Worm (Caenorhabditis elegans) whole organism, young adult: ENCODE measurements around the gene lin-15A.
"Not testable (repeated sequence)": the region's sequence is repeated elsewhere in the genome, so short reads cannot be mapped to it uniquely, and the experiment has no call there.

Experiments
- B0261.1 ChIP-seq: sonication (generic microtip); optimal IDR thresholded peaks from 2 replicates; lab custom pipeline; 2016; ENCODE audit warnings: mild to moderate bottlenecking, missing genetic modification characterization, moderate library complexity, missing compliant biosample characterization
- C06A6.2 ChIP-seq: fragments of 200-800 bp; sonication (Bioruptor generic); conservative IDR thresholded peaks from 2 replicates; pipeline ENCODE4 v1.3.6; 2022; ENCODE audit warnings: missing genetic modification characterization, missing compliant biosample characterization
- C17E4.6 ChIP-seq: fragments of 200-800 bp; sonication (Bioruptor generic); IDR thresholded peaks from 2 replicates; pipeline ENCODE4 v1.3.6; 2022; ENCODE audit warnings: missing genetic modification reagents, missing genetic modification characterization, missing compliant biosample characterization
- D2030.7 ChIP-seq: fragments of 200-800 bp; sonication (Bioruptor generic); IDR thresholded peaks from 2 replicates; pipeline ENCODE4 v1.3.6; 2022; ENCODE audit warnings: missing genetic modification reagents, missing genetic modification characterization, missing compliant biosample characterization
- F33H1.4 ChIP-seq: fragments of 200-800 bp; sonication (Bioruptor generic); IDR thresholded peaks from 2 replicates; pipeline ENCODE4 v1.3.6; 2022; ENCODE audit warnings: missing genetic modification reagents, missing genetic modification characterization, missing compliant biosample characterization
- F52B5.7 ChIP-seq: sonication (generic microtip); optimal IDR thresholded peaks from 2 replicates; lab custom pipeline; 2016; ENCODE audit warnings: mild to moderate bottlenecking, missing genetic modification characterization, missing compliant biosample characterization
- F57C9.4 ChIP-seq: sonication (generic microtip); optimal IDR thresholded peaks from 2 replicates; lab custom pipeline; 2017; ENCODE audit warnings: mild to moderate bottlenecking, missing genetic modification characterization, missing compliant biosample characterization
- K11D2.4 ChIP-seq: fragments of 200-800 bp; sonication (Bioruptor generic); IDR thresholded peaks from 2 replicates; pipeline ENCODE4 v1.3.6; 2022; ENCODE audit warnings: missing genetic modification reagents, missing genetic modification characterization, missing compliant biosample characterization
- K12H6.12 ChIP-seq: fragments of 200-800 bp; sonication (Bioruptor generic); optimal IDR thresholded peaks from 2 replicates; lab custom pipeline; 2018; ENCODE audit warnings: mild to moderate bottlenecking, missing genetic modification characterization, missing compliant biosample characterization
- T26A5.8 ChIP-seq: sonication (generic microtip); optimal IDR thresholded peaks from 2 replicates; lab custom pipeline; 2016; ENCODE audit warnings: missing genetic modification characterization, missing compliant biosample characterization
- Y67H2A.10 ChIP-seq: fragments of 200-800 bp; sonication (Bioruptor generic); conservative IDR thresholded peaks from 2 replicates; pipeline ENCODE4 v1.3.6; 2022; ENCODE audit warnings: missing genetic modification reagents, missing genetic modification characterization, missing compliant biosample characterization
- ZK185.1 ChIP-seq: sonication (generic microtip); optimal IDR thresholded peaks from 2 replicates; lab custom pipeline; 2016; ENCODE audit warnings: mild to moderate bottlenecking, missing genetic modification characterization, missing compliant biosample characterization; ENCODE audit not compliant: poor library complexity, severe bottlenecking
- aptf-3 ChIP-seq: fragments of 200-800 bp; sonication (Bioruptor generic); IDR thresholded peaks from 2 replicates; pipeline ENCODE4 v1.3.6; 2022; ENCODE audit warnings: missing genetic modification characterization, missing compliant biosample characterization
- attf-5 ChIP-seq: fragments of 200-800 bp; sonication (Bioruptor generic); optimal IDR thresholded peaks from 2 replicates; lab custom pipeline; 2018; ENCODE audit warnings: mild to moderate bottlenecking, missing genetic modification characterization, missing compliant biosample characterization
- attf-6 ChIP-seq: fragments of 200-800 bp; sonication (Bioruptor generic); IDR thresholded peaks from 2 replicates; pipeline ENCODE4 v1.3.6; 2022; ENCODE audit warnings: missing genetic modification reagents, missing genetic modification characterization, missing compliant biosample characterization
- bed-1 ChIP-seq: fragments of 200-800 bp; sonication (Bioruptor generic); IDR thresholded peaks from 2 replicates; pipeline ENCODE4 v1.3.6; 2022; ENCODE audit warnings: missing genetic modification reagents, missing genetic modification characterization, missing compliant biosample characterization
- bed-2 ChIP-seq: fragments of 200-800 bp; sonication (Bioruptor generic); IDR thresholded peaks from 2 replicates; pipeline ENCODE4 v1.3.6; 2022; ENCODE audit warnings: missing genetic modification reagents, missing genetic modification characterization, missing compliant biosample characterization
- ccch-3 ChIP-seq: fragments of 200-800 bp; sonication (Bioruptor generic); optimal IDR thresholded peaks from 2 replicates; lab custom pipeline; 2018; ENCODE audit warnings: mild to moderate bottlenecking, missing genetic modification characterization, missing compliant biosample characterization
- cebp-1 ChIP-seq, 2 experiments: fragments of 200-800 bp in 1 of 2; sonication (Bioruptor generic) in 1 of 2; sonication (generic microtip) in 1 of 2; IDR thresholded peaks in 1 of 2; optimal IDR thresholded peaks in 1 of 2; 2 replicates each; pipeline versions ENCODE4 v1.3.6 to Lab custom; 2017 to 2022; ENCODE audit warnings: missing compliant biosample characterization in 2 of 2, missing genetic modification characterization in 2 of 2, mild to moderate bottlenecking in 1 of 2, missing genetic modification reagents in 1 of 2, moderate library complexity in 1 of 2
- die-1 ChIP-seq: sonication (generic microtip); optimal IDR thresholded peaks from 2 replicates; lab custom pipeline; 2016; ENCODE audit warnings: missing genotype, mild to moderate bottlenecking, missing genetic modification characterization, missing compliant biosample characterization
- dox-1 ChIP-seq: fragments of 200-800 bp; sonication (Bioruptor generic); IDR thresholded peaks from 2 replicates; pipeline ENCODE4 v1.3.6; 2022; ENCODE audit warnings: missing genetic modification reagents, missing genetic modification characterization, missing compliant biosample characterization
- egrh-3 ChIP-seq: fragments of 200-800 bp; sonication (Bioruptor generic); IDR thresholded peaks from 2 replicates; pipeline ENCODE4 v1.3.6; 2022; ENCODE audit warnings: missing genetic modification reagents, missing genetic modification characterization, missing compliant biosample characterization
- ekl-4 ChIP-seq: fragments of 200-800 bp; sonication (Bioruptor generic); IDR thresholded peaks from 2 replicates; pipeline ENCODE4 v1.3.6; 2022; ENCODE audit warnings: missing genetic modification reagents, missing genetic modification characterization, missing compliant biosample characterization
- gei-17 ChIP-seq: fragments of 200-800 bp; sonication (Bioruptor generic); optimal IDR thresholded peaks from 2 replicates; lab custom pipeline; 2018; ENCODE audit warnings: mild to moderate bottlenecking, missing genetic modification characterization, missing compliant biosample characterization
- him-1 ChIP-seq: sonication (generic microtip); optimal IDR thresholded peaks from 2 replicates; lab custom pipeline; 2016; ENCODE audit warnings: missing genotype, missing genetic modification reagents, missing genetic modification characterization, missing compliant biosample characterization
- let-607 ChIP-seq, 2 experiments: fragments of 200-800 bp in 1 of 2; sonication (Bioruptor generic) in 1 of 2; sonication (generic microtip) in 1 of 2; optimal IDR thresholded peaks; 2 replicates each; lab custom pipeline; 2016 to 2018; ENCODE audit warnings: mild to moderate bottlenecking in 2 of 2, missing compliant biosample characterization in 2 of 2, missing genetic modification characterization in 2 of 2, moderate library complexity in 2 of 2, missing genotype in 1 of 2
- lin-26 ChIP-seq: fragments of 200-800 bp; sonication (Bioruptor generic); IDR thresholded peaks from 2 replicates; pipeline ENCODE4 v1.3.6; 2022; ENCODE audit warnings: missing genetic modification reagents, missing genetic modification characterization, missing compliant biosample characterization
- lin-40 ChIP-seq: sonication (generic microtip); optimal IDR thresholded peaks from 2 replicates; lab custom pipeline; 2016; ENCODE audit warnings: missing genetic modification characterization, mild to moderate bottlenecking, missing compliant biosample characterization, missing genotype, missing genetic modification reagents
- lin-54 ChIP-seq: fragments of 200-800 bp; sonication (Bioruptor generic); optimal IDR thresholded peaks from 2 replicates; lab custom pipeline; 2018; ENCODE audit warnings: mild to moderate bottlenecking, missing genetic modification characterization, missing compliant biosample characterization
- madf-10 ChIP-seq: sonication (generic microtip); optimal IDR thresholded peaks from 2 replicates; lab custom pipeline; 2016; ENCODE audit warnings: mild to moderate bottlenecking, missing genetic modification characterization, missing compliant biosample characterization
- madf-6 ChIP-seq: fragments of 200-800 bp; sonication (Bioruptor generic); IDR thresholded peaks from 2 replicates; pipeline ENCODE4 v1.3.6; 2022; ENCODE audit warnings: missing genetic modification reagents, missing genetic modification characterization, missing compliant biosample characterization
- mcd-1 ChIP-seq: fragments of 200-800 bp; sonication (Bioruptor generic); IDR thresholded peaks from 2 replicates; pipeline ENCODE4 v1.3.6; 2022; ENCODE audit warnings: missing genetic modification reagents, missing genetic modification characterization, missing compliant biosample characterization
- nfyb-1 ChIP-seq: fragments of 200-800 bp; sonication (Bioruptor generic); IDR thresholded peaks from 2 replicates; pipeline ENCODE4 v1.3.6; 2022; ENCODE audit warnings: missing genetic modification reagents, missing genetic modification characterization, missing compliant biosample characterization
- nhr-80 ChIP-seq: sonication (generic microtip); optimal IDR thresholded peaks from 2 replicates; lab custom pipeline; 2016; ENCODE audit warnings: missing genetic modification characterization, missing compliant biosample characterization
- nhr-90 ChIP-seq: sonication (generic microtip); optimal IDR thresholded peaks from 2 replicates; lab custom pipeline; 2016; ENCODE audit warnings: missing genotype, mild to moderate bottlenecking, missing genetic modification characterization, missing compliant biosample characterization
- rcor-1 ChIP-seq: fragments of 200-800 bp; sonication (Bioruptor generic); IDR thresholded peaks from 2 replicates; pipeline ENCODE4 v1.3.6; 2022; ENCODE audit warnings: missing genetic modification reagents, missing genetic modification characterization, missing compliant biosample characterization
- tlf-1 ChIP-seq: fragments of 200-800 bp; sonication (Bioruptor generic); optimal IDR thresholded peaks from 2 replicates; lab custom pipeline; 2018; ENCODE audit warnings: mild to moderate bottlenecking, missing genetic modification characterization, missing compliant biosample characterization
- zfh-2 ChIP-seq: fragments of 200-800 bp; sonication (Bioruptor generic); conservative IDR thresholded peaks from 2 replicates; pipeline ENCODE4 v1.3.6; 2022; ENCODE audit warnings: missing genetic modification reagents, missing genetic modification characterization, missing compliant biosample characterization
- ztf-22 ChIP-seq: fragments of 200-800 bp; sonication (Bioruptor generic); optimal IDR thresholded peaks from 2 replicates; lab custom pipeline; 2018; ENCODE audit warnings: mild to moderate bottlenecking, missing genetic modification characterization, moderate library complexity, missing compliant biosample characterization
- ztf-25 ChIP-seq: fragments of 200-800 bp; sonication (Bioruptor generic); IDR thresholded peaks from 2 replicates; pipeline ENCODE4 v1.3.6; 2022; ENCODE audit warnings: missing genetic modification reagents, missing genetic modification characterization, missing compliant biosample characterization

lin-15A gene

DNA sequence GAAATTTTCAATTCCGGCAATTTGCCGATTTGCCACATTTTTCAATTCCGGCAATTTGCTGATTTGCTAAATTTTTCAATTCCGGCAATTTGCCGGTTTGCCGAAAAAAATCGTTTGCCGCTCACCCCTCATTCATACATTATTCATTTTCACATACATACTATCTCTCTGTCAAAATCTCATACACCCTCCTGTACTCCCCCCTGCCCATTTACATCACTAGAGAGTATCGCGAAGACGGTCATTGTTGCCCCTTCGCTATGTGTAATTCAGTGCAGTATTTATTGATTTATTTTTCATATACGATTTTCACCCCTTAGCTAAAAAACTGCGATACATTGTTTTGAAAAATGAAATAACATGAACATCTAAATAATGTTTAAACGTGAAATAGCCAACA, 4.7 kb downstream of the lin-15A start (continued):
- TF ChIP-seq ekl-4 (GFP tag; lab: Robert Waterston, UW) (no peak), nfyb-1 (peak; percentile 64; the same call in 1 of the 2 replicates), ZK185.1 (tag; lab: Kevin White, UChicago) (no peak), B0261.1 (tag; lab: Kevin White, UChicago) (peak; percentile 42), tlf-1 (GFP tag; lab: Kevin White, UChicago) (no peak), lin-54 (GFP tag; lab: Kevin White, UChicago) (peak; percentile 32), bed-1 (GFP tag; lab: Robert Waterston, UW) (no peak)

DNA sequence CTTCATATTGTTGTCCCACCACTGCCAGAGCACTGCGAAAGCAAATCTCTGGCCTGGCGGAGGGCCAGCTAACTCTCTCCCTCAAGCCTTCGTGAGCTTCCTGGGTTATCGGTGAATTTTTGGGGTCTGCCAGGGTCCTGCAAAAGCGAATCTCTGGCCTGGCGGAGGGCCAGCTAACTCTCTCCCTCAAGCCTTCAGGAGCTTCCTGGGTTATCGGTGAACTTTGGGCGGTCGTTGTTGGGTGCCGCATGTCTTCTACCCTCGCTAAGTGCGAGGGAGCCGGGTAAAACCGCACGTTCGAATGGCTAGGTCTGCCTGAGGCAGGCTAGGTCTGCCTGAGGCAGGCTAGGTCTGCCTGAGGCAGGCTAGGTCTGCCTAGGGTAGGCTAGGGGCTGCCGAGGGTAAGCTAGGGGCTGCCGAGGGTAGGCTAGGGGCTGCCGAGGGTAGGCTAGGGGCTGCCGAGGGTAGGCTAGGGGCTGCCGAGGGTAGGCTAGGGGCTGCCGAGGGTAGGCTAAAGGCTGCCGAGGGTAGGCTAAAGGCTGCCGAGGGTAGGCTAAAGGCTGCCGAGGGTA, 6.8 kb downstream of the lin-15A start:
- TF ChIP-seq lin-26 (peak; percentile 50; the same call in 1 of the 2 replicates), ztf-25 (0 out of 2 replicates have a peak, but pooled peaks have one; percentile 37), bed-2 (GFP tag; lab: Robert Waterston, UW) (0 out of 2 replicates have a peak, but pooled peaks have one; percentile 18), cebp-1 (GFP tag; IDR thresholded peaks at IDR 0.05; lab: Robert Waterston, UW) (peak; percentile 38; the same call in 1 of the 2 replicates), zfh-2 (GFP tag; lab: Robert Waterston, UW) (peak; percentile 85), mcd-1 (GFP tag; lab: Robert Waterston, UW) (peak; percentile 43), egrh-3 (GFP tag; lab: Robert Waterston, UW) (peak; percentile 95), madf-6 (0 out of 2 replicates have a peak, but pooled peaks have one; percentile 7), dox-1 (GFP tag; lab: Robert Waterston, UW) (peak; percentile 49; the same call in 1 of the 2 replicates), attf-6 (GFP tag; lab: Robert Waterston, UW) (peak; percentile 59; the same call in 1 of the 2 replicates)
- TF ChIP-seq cebp-1 (tag; optimal IDR thresholded peaks at IDR 0.05; lab: Kevin White, UChicago), result not testable (repeated sequence)

DNA sequence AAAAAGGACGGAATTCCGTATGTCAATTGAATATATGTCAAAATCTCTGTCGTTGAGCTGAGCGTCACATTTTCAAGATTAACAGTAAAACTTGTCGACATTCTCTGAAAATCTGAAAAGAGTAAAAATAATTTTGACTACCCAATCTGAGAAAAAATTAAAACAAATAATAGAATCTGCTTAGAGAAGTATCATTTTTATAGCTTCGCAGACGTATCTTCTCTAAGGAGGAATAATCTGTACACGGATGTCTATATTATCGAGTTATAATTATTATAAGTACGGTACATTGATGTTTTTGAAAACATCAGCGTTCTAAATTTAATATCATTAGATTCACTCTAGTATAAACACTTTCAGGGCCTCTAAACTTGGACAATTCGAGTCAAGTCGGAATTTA, 8.8 kb downstream of the lin-15A start, which contains the start of gene srg-64:
srg-64 (minus strand) TSS at position 101 of the 400 bp plus-strand sequence.
- TF ChIP-seq lin-40 (tag; lab: Kevin White, UChicago) (no peak), bed-2 (GFP tag; lab: Robert Waterston, UW) (no peak), C06A6.2 (GFP tag; lab: Robert Waterston, UW) (no peak), B0261.1 (tag; lab: Kevin White, UChicago) (no peak), madf-6 (no peak), attf-6 (GFP tag; lab: Robert Waterston, UW) (no peak)

DNA sequence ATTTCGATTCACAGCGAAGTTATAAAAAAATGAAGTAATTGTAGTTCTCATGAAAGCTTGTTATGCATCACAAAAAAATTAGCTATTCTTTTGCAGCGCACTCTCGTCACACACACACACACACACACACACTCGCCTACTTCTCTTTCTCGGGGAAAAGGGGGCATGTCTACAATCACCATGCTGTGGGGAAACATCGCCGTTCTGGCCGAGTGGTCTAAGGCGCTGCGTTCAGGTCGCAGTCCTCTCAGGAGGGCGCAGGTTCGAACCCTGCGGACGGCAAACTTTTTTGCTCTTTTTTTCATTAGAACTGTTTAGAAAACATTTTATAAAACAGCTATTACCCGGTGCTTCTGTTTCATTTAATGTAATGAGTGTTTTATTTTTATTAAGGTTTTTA, 10.1 kb downstream of the lin-15A start:
- peak; percentile 59 for TF ChIP-seq madf-6
- TF ChIP-seq nhr-80 (tag; lab: Kevin White, UChicago), result peak; percentile 34
- peak; percentile 90 for TF ChIP-seq K11D2.4 (GFP tag; lab: Robert Waterston, UW)
- peak; percentile 74 for TF ChIP-seq T26A5.8 (tag; lab: Kevin White, UChicago)
- TF ChIP-seq C06A6.2 (GFP tag; lab: Robert Waterston, UW), result 0 out of 2 replicates have a peak, but pooled peaks have one; percentile 31
- peak; percentile 78 for TF ChIP-seq F52B5.7 (tag; lab: Kevin White, UChicago)
- peak; percentile 79 for TF ChIP-seq gei-17 (GFP tag; lab: Kevin White, UChicago)
- peak; percentile 82 for TF ChIP-seq rcor-1 (GFP tag; lab: Robert Waterston, UW)
- peak; percentile 82 for TF ChIP-seq him-1 (tag; lab: Kevin White, UChicago)
- TF ChIP-seq let-607 (tag; optimal IDR thresholded peaks at IDR 0.05; lab: Kevin White, UChicago), result peak; percentile 29 to 42
- TF ChIP-seq C17E4.6 (GFP tag; lab: Robert Waterston, UW), result no peak
- TF ChIP-seq die-1, result peak; percentile 82
- TF ChIP-seq K12H6.12, result peak; percentile 60
- TF ChIP-seq F57C9.4, result no peak
- peak; percentile 84 for TF ChIP-seq D2030.7
- TF ChIP-seq ccch-3, result no peak
- TF ChIP-seq aptf-3 (GFP tag; lab: Robert Waterston, UW), result no peak
- no peak for TF ChIP-seq Y67H2A.10 (GFP tag; lab: Robert Waterston, UW)
- peak; percentile 86 for TF ChIP-seq ZK185.1 (tag; lab: Kevin White, UChicago)
- TF ChIP-seq attf-5 (GFP tag; lab: Kevin White, UChicago), result peak; percentile 45
- peak; percentile 46; the same call in 1 of the 2 replicates for TF ChIP-seq cebp-1 (GFP tag; IDR thresholded peaks at IDR 0.05; lab: Robert Waterston, UW)
- peak; percentile 81 for TF ChIP-seq cebp-1 (tag; optimal IDR thresholded peaks at IDR 0.05; lab: Kevin White, UChicago)
- TF ChIP-seq F33H1.4 (GFP tag; lab: Robert Waterston, UW), result 0 out of 2 replicates have a peak, but pooled peaks have one; percentile 24
- TF ChIP-seq madf-10 (tag; lab: Kevin White, UChicago), result peak; percentile 77
- no peak for TF ChIP-seq ztf-22 (GFP tag; lab: Kevin White, UChicago)
- TF ChIP-seq nhr-90, result peak; percentile 86
